Fruit fly (Drosophila melanogaster) whole organism, embryonic: ENCODE data around the gene Ripalpha.

ENCODE experiments used
- Ada2b ChIP-seq: fragments of 200-800 bp; sonication (Bioruptor generic); IDR thresholded peaks from 2 replicates; pipeline ENCODE4 v1.3.6; 2022; ENCODE audit warnings: missing biosample characterization, missing genetic modification characterization
- B-H1 ChIP-seq: fragments of 200-800 bp; sonication (Bioruptor generic); IDR thresholded peaks from 3 replicates; pipeline ENCODE4 v1.3.6; 2022; ENCODE audit warnings: missing biosample characterization, missing genetic modification characterization
- C15 ChIP-seq: fragments of 200-800 bp; sonication (Bioruptor generic); IDR thresholded peaks from 3 replicates; pipeline ENCODE4 v1.3.6; 2022; ENCODE audit warnings: missing biosample characterization, missing genetic modification characterization
- CG12299 ChIP-seq: fragments of 200-800 bp; sonication (Bioruptor generic); optimal IDR thresholded peaks from 2 replicates; lab custom pipeline; 2018; ENCODE audit warnings: missing biosample characterization, mild to moderate bottlenecking, missing genetic modification characterization
- CG12659 ChIP-seq: fragments of 200-800 bp; sonication (Bioruptor generic); optimal IDR thresholded peaks from 3 replicates; lab custom pipeline; 2017; ENCODE audit warnings: mild to moderate bottlenecking, missing biosample characterization, missing genetic modification reagents, missing genetic modification characterization
- CG12769 ChIP-seq: fragments of 200-800 bp; sonication (Bioruptor generic); optimal IDR thresholded peaks from 2 replicates; lab custom pipeline; 2019; ENCODE audit warnings: missing biosample characterization, mild to moderate bottlenecking, missing genetic modification characterization, moderate library complexity
- CG1602 ChIP-seq: fragments of 200-800 bp; sonication (Bioruptor generic); optimal IDR thresholded peaks from 3 replicates; lab custom pipeline; 2016; ENCODE audit warnings: missing biosample characterization, missing genetic modification characterization
- CG2129 ChIP-seq: fragments of 200-800 bp; sonication (Bioruptor generic); IDR thresholded peaks from 2 replicates; pipeline ENCODE4 v1.3.6; 2022; ENCODE audit warnings: missing biosample characterization, missing genetic modification characterization; ENCODE audit not compliant: partially characterized antibody
- CG31224 ChIP-seq: fragments of 200-800 bp; sonication (Bioruptor generic); IDR thresholded peaks from 2 replicates; pipeline ENCODE4 v1.3.6; 2022; ENCODE audit warnings: missing biosample characterization, missing genetic modification characterization
- CG31365 ChIP-seq: fragments of 200-800 bp; sonication (Bioruptor generic); optimal IDR thresholded peaks from 2 replicates; lab custom pipeline; 2018; ENCODE audit warnings: missing biosample characterization, mild to moderate bottlenecking, missing genetic modification characterization
- CG32767 ChIP-seq: fragments of 200-800 bp; sonication (Bioruptor generic); IDR thresholded peaks from 2 replicates; pipeline ENCODE4 v1.3.6; 2022; ENCODE audit warnings: missing biosample characterization, missing genetic modification characterization
- CG6175 ChIP-seq: fragments of 200-800 bp; sonication (Bioruptor generic); IDR thresholded peaks from 3 replicates; pipeline ENCODE4 v1.3.6; 2022; ENCODE audit warnings: missing biosample characterization, missing genetic modification characterization
- CG7745 ChIP-seq: fragments of 200-800 bp; sonication (Bioruptor generic); optimal IDR thresholded peaks from 2 replicates; lab custom pipeline; 2018; ENCODE audit warnings: missing biosample characterization, mild to moderate bottlenecking, missing genetic modification characterization, moderate library complexity
- CG8765 ChIP-seq: fragments of 200-800 bp; sonication (Bioruptor generic); IDR thresholded peaks from 2 replicates; pipeline ENCODE4 v1.3.6; 2022; ENCODE audit warnings: missing biosample characterization, missing genetic modification characterization
- CG8924 ChIP-seq: fragments of 200-800 bp; optimal IDR thresholded peaks from 3 replicates; lab custom pipeline; 2019; ENCODE audit warnings: missing biosample characterization, mild to moderate bottlenecking, missing genetic modification characterization, moderate library complexity
- CG9609 ChIP-seq: fragments of 200-800 bp; sonication (Bioruptor generic); optimal IDR thresholded peaks from 3 replicates; lab custom pipeline; 2016; ENCODE audit warnings: missing biosample characterization, missing genetic modification characterization
- Dek ChIP-seq: fragments of 200-800 bp; sonication (Bioruptor generic); optimal IDR thresholded peaks from 3 replicates; lab custom pipeline; 2019; ENCODE audit warnings: missing biosample characterization, mild to moderate bottlenecking, missing genetic modification characterization, moderate library complexity
- Ets65A ChIP-seq: fragments of 200-800 bp; sonication (Bioruptor generic); peaks from one replicate; lab custom pipeline; 2016; ENCODE audit warnings: missing biosample characterization, missing genetic modification characterization
- Gsc ChIP-seq: fragments of 200-800 bp; sonication (Bioruptor generic); IDR thresholded peaks from 2 replicates; pipeline ENCODE4 v1.3.6; 2022; ENCODE audit warnings: missing biosample characterization, missing genetic modification characterization
- Gug ChIP-seq: fragments of 200-800 bp; sonication (Bioruptor generic); IDR thresholded peaks from 4 replicates; pipeline ENCODE4 v1.3.6; 2022; ENCODE audit warnings: missing biosample characterization, missing genetic modification characterization
- Hey ChIP-seq: fragments of 200-800 bp; sonication (Bioruptor generic); optimal IDR thresholded peaks from 3 replicates; lab custom pipeline; 2018; ENCODE audit warnings: missing biosample characterization, mild to moderate bottlenecking, missing genetic modification characterization
- Lhr ChIP-seq: fragments of 200-800 bp; sonication (Bioruptor generic); optimal IDR thresholded peaks from 3 replicates; lab custom pipeline; 2017; ENCODE audit warnings: mild to moderate bottlenecking, missing biosample characterization, missing genetic modification reagents, missing genetic modification characterization
- Med ChIP-seq: fragments of 200-800 bp; sonication (Bioruptor generic); peaks from one replicate; lab custom pipeline; 2016; ENCODE audit warnings: missing biosample characterization, missing genetic modification characterization, mild to moderate bottlenecking, inconsistent platforms, moderate library complexity
- NFAT ChIP-seq: fragments of 200-800 bp; sonication (Bioruptor generic); IDR thresholded peaks from 2 replicates; pipeline ENCODE4 v1.3.6; 2022; ENCODE audit warnings: missing biosample characterization, missing genetic modification characterization
- Neu2 ChIP-seq: fragments of 200-800 bp; sonication (Bioruptor generic); optimal IDR thresholded peaks from 3 replicates; lab custom pipeline; 2016; ENCODE audit warnings: missing biosample characterization, missing genetic modification characterization, borderline replicate concordance
- PHDP ChIP-seq: fragments of 200-800 bp; sonication (Bioruptor generic); optimal IDR thresholded peaks from 3 replicates; lab custom pipeline; 2018; ENCODE audit warnings: missing biosample characterization, mild to moderate bottlenecking, missing genetic modification characterization, moderate library complexity
- Sox100B ChIP-seq: fragments of 200-800 bp; sonication (Bioruptor generic); optimal IDR thresholded peaks from 3 replicates; lab custom pipeline; 2018; ENCODE audit warnings: missing biosample characterization, mild to moderate bottlenecking, missing genetic modification characterization
- al ChIP-seq: fragments of 200-800 bp; sonication (Bioruptor generic); IDR thresholded peaks from 2 replicates; pipeline ENCODE4 v1.3.6; 2022; ENCODE audit warnings: missing biosample characterization, missing genetic modification characterization
- az2 ChIP-seq: fragments of 200-800 bp; sonication (Bioruptor generic); optimal IDR thresholded peaks from 3 replicates; lab custom pipeline; 2016; ENCODE audit warnings: missing biosample characterization, missing genetic modification characterization
- cad ChIP-seq: fragments of >200 bp; optimal IDR thresholded peaks from 2 replicates; lab custom pipeline; 2017; ENCODE audit warnings: missing biosample characterization, missing genetic modification characterization
- chn ChIP-seq: fragments of 200-800 bp; sonication (Bioruptor generic); optimal IDR thresholded peaks from 2 replicates; lab custom pipeline; 2016; ENCODE audit warnings: missing biosample characterization, missing genetic modification characterization
- dpn ChIP-seq, 2 experiments: fragments of 200-800 bp; sonication (Bioruptor generic); optimal IDR thresholded peaks; 3 replicates each; lab custom pipeline; 2016; ENCODE audit warnings: missing biosample characterization in 2 of 2, missing genetic modification characterization in 2 of 2
- emc ChIP-seq: fragments of 200-800 bp; sonication (Bioruptor generic); optimal IDR thresholded peaks from 2 replicates; lab custom pipeline; 2016; ENCODE audit warnings: missing biosample characterization, missing genetic modification characterization
- ham ChIP-seq: fragments of 200-800 bp; sonication (Bioruptor generic); IDR thresholded peaks from 2 replicates; pipeline ENCODE4 v1.3.6; 2022; ENCODE audit warnings: missing biosample characterization, missing genetic modification characterization
- hbn ChIP-seq: fragments of 200-800 bp; sonication (Bioruptor generic); IDR thresholded peaks from 2 replicates; pipeline ENCODE4 v1.3.6; 2022; ENCODE audit warnings: missing biosample characterization, missing genetic modification characterization; ENCODE audit not compliant: partially characterized antibody
- klu ChIP-seq: fragments of 200-800 bp; sonication (Bioruptor generic); IDR thresholded peaks from 2 replicates; pipeline ENCODE4 v1.3.6; 2022; ENCODE audit warnings: missing biosample characterization, missing genetic modification characterization
- knrl ChIP-seq: fragments of 200-800 bp; sonication (Bioruptor generic); IDR thresholded peaks from 3 replicates; pipeline ENCODE4 v1.3.6; 2022; ENCODE audit warnings: missing biosample characterization, missing genetic modification characterization; ENCODE audit not compliant: partially characterized antibody
- lilli ChIP-seq: fragments of 200-800 bp; sonication (Bioruptor generic); optimal IDR thresholded peaks from 3 replicates; lab custom pipeline; 2016; ENCODE audit warnings: missing biosample characterization, missing genetic modification characterization
- nerfin-2 ChIP-seq: fragments of 200-800 bp; sonication (Bioruptor generic); IDR thresholded peaks from 2 replicates; pipeline ENCODE4 v1.3.6; 2022; ENCODE audit warnings: missing biosample characterization, missing genetic modification characterization; ENCODE audit not compliant: partially characterized antibody
- onecut ChIP-seq: fragments of 200-800 bp; sonication (Bioruptor generic); IDR thresholded peaks from 2 replicates; pipeline ENCODE4 v1.3.6; 2022; ENCODE audit warnings: missing biosample characterization, missing genetic modification characterization
- psq ChIP-seq: fragments of 200-800 bp; sonication (Bioruptor generic); optimal IDR thresholded peaks from 2 replicates; lab custom pipeline; 2017; ENCODE audit warnings: missing biosample characterization, missing genetic modification characterization
- repo ChIP-seq: fragments of 200-800 bp; sonication (Bioruptor generic); optimal IDR thresholded peaks from 2 replicates; lab custom pipeline; 2016; ENCODE audit warnings: missing biosample characterization, missing genetic modification characterization
- salm ChIP-seq: fragments of 200-800 bp; sonication (Bioruptor generic); optimal IDR thresholded peaks from 2 replicates; lab custom pipeline; 2018; ENCODE audit warnings: missing biosample characterization, mild to moderate bottlenecking, missing genetic modification characterization
- sc ChIP-seq, 3 experiments: fragments of >200 bp in 2 of 3; fragments of 200-800 bp in 1 of 3; sonication (Bioruptor generic) in 1 of 3; optimal IDR thresholded peaks; 2 replicates in 2 of 3; 3 replicates in 1 of 3; lab custom pipeline; 2017; ENCODE audit warnings: mild to moderate bottlenecking in 1 of 3, missing biosample characterization in 1 of 3, missing genetic modification characterization in 1 of 3, missing genetic modification reagents in 1 of 3
- schlank ChIP-seq: fragments of 200-800 bp; sonication (Bioruptor generic); optimal IDR thresholded peaks from 2 replicates; lab custom pipeline; 2018; ENCODE audit warnings: missing biosample characterization, mild to moderate bottlenecking, missing genetic modification characterization
- sens ChIP-seq: fragments of 200-800 bp; sonication (Bioruptor generic); peaks from one replicate; lab custom pipeline; 2016; ENCODE audit warnings: missing biosample characterization, missing genetic modification characterization
- shn ChIP-seq: fragments of 200-800 bp; sonication (Bioruptor generic); optimal IDR thresholded peaks from 3 replicates; lab custom pipeline; 2016; ENCODE audit warnings: missing biosample characterization, missing genetic modification characterization
- sqz ChIP-seq: fragments of 200-800 bp; sonication (Bioruptor generic); optimal IDR thresholded peaks from 3 replicates; lab custom pipeline; 2018; ENCODE audit warnings: missing biosample characterization, mild to moderate bottlenecking, missing genetic modification characterization
- sr ChIP-seq: fragments of 200-800 bp; sonication (Bioruptor generic); IDR thresholded peaks from 3 replicates; pipeline ENCODE4 v1.3.6; 2022; ENCODE audit warnings: missing biosample characterization, missing genetic modification characterization
- tap ChIP-seq: fragments of 200-800 bp; optimal IDR thresholded peaks from 3 replicates; lab custom pipeline; 2019; ENCODE audit warnings: missing biosample characterization, mild to moderate bottlenecking, missing genetic modification characterization, moderate library complexity
- tll ChIP-seq, 2 experiments: fragments of 200-800 bp in 1 of 2; fragments of >200 bp in 1 of 2; sonication (Bioruptor generic) in 1 of 2; optimal IDR thresholded peaks; 2 replicates each; lab custom pipeline; 2017 to 2019; ENCODE audit warnings: missing biosample characterization in 2 of 2, missing genetic modification characterization in 2 of 2, mild to moderate bottlenecking in 1 of 2, moderate library complexity in 1 of 2
- trem ChIP-seq: fragments of 200-800 bp; optimal IDR thresholded peaks from 3 replicates; lab custom pipeline; 2019; ENCODE audit warnings: missing biosample characterization, mild to moderate bottlenecking, missing genetic modification characterization, moderate library complexity

Ripalpha gene

DNA sequence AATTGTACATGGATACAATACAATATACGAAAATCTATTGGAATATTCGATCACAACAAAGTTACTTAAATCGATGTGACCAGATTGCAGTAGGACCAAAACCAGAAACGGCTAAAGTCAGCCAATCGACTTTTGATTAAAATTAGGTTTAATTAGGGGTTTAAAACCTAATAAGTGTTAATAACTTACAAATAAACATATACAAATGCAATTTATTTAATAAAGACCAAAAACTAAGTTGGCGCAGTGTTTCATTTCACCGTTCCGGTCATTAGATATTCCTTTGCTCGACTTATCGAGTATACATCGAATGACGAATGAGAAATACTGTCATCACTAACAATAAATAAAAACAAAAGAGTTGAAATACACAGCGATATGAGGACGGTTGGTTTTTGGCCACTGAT lies 49.7 kb upstream of the Ripalpha start, which contains the start of the genes bsk and CG31717 (continued):
- TF ChIP-seq ham (GFP tag; lab: Robert Waterston, UW) (no peak), Ada2b (GFP tag; lab: Robert Waterston, UW) (no peak), repo (no peak), CG12769 (tag; lab: Kevin White, UChicago) (no peak), CG7745 (tag; lab: Kevin White, UChicago) (no peak), C15 (GFP tag; lab: Robert Waterston, UW) (no peak), CG8765 (GFP tag; lab: Robert Waterston, UW) (no peak), klu (no peak), sc (optimal IDR thresholded peaks at IDR 0.05; lab: Kevin White, UChicago) (no peak), sc (GFP tag; optimal IDR thresholded peaks at IDR 0.05; lab: Kevin White, UChicago) (no peak), NFAT (GFP tag; lab: Robert Waterston, UW) (no peak), shn (no peak), sqz (GFP tag; lab: Kevin White, UChicago) (no peak), sr (GFP tag; lab: Robert Waterston, UW) (no peak), psq (GFP tag; lab: Kevin White, UChicago) (no peak), Lhr (GFP tag; lab: Kevin White, UChicago) (no peak), CG12659 (GFP tag; lab: Kevin White, UChicago) (peak; percentile 72), al (no peak), CG9609 (GFP tag; lab: Kevin White, UChicago) (no peak), PHDP (tag; lab: Kevin White, UChicago) (no peak), Med (GFP tag; lab: Kevin White, UChicago) (peak; percentile 67), Gug (no peak), cad (GFP tag; lab: Kevin White, UChicago) (no peak), trem (tag; lab: Kevin White, UChicago) (peak; percentile 82), hbn (no peak), Neu2 (GFP tag; lab: Kevin White, UChicago) (no peak), CG1602 (GFP tag; lab: Kevin White, UChicago) (no peak), tll (GFP tag; optimal IDR thresholded peaks at IDR 0.05; lab: Kevin White, UChicago) (peak in 1 of 2 experiments; percentile 53), Hey (tag; lab: Kevin White, UChicago) (no peak), Dek (tag; lab: Kevin White, UChicago) (no peak), CG31224 (GFP tag; lab: Robert Waterston, UW) (no peak), B-H1 (GFP tag; lab: Robert Waterston, UW) (no peak), CG31365 (no peak), emc (GFP tag; lab: Kevin White, UChicago) (no peak), CG6175 (GFP tag; lab: Robert Waterston, UW) (no peak), CG32767 (no peak), az2 (GFP tag; lab: Kevin White, UChicago) (no peak), tap (tag; lab: Kevin White, UChicago) (no peak), onecut (peak; percentile 31; the same call in 1 of the 2 replicates), CG2129 (GFP tag; lab: Robert Waterston, UW) (no peak), CG12299 (tag; lab: Kevin White, UChicago) (no peak), schlank (no peak), Sox100B (GFP tag; lab: Kevin White, UChicago) (no peak), dpn (GFP tag; optimal IDR thresholded peaks at IDR 0.05; lab: Kevin White, UChicago) (peak in 1 of 2 experiments; percentile 12), lilli (GFP tag; lab: Kevin White, UChicago) (peak; percentile 7), knrl (no peak; the same call in 2 of the 3 replicates), salm (tag; lab: Kevin White, UChicago) (no peak), Ets65A (GFP tag; lab: Kevin White, UChicago) (no peak), chn (GFP tag; lab: Kevin White, UChicago) (no peak), CG8924 (peak; percentile 73), sens (peak; percentile 68), Gsc (no peak), nerfin-2 (GFP tag; lab: Robert Waterston, UW) (no peak)
